Worm (Caenorhabditis elegans): ENCODE data around the gene hut-1.
A peak's percentile ranks its signal among the peaks of the same experiment; 100 is the strongest.

Gene hut-1

ce11 chrIII:12699194-12699593 is 12.2 kb upstream of the hut-1 start, which contains the start of gene sas-1:
TSS of gene sas-1 (plus strand) at chrIII:12699494.
- TF ChIP-seq elt-1 (tag; optimal IDR thresholded peaks at IDR 0.05; ENCODE audit: borderline replicate concordance, insufficient read depth) = no peak
- TF ChIP-seq bed-3 (GFP tag; optimal IDR thresholded peaks at IDR 0.05) = no peak
- TF ChIP-seq nhr-12 (tag; optimal IDR thresholded peaks at IDR 0.05) = no peak
- no peak for TF ChIP-seq unc-39 (tag; optimal IDR thresholded peaks at IDR 0.05)
- no peak for TF ChIP-seq ces-1 (GFP tag; optimal IDR thresholded peaks at IDR 0.05)
- no peak for TF ChIP-seq mab-5 (tag; optimal IDR thresholded peaks at IDR 0.05)
- TF ChIP-seq mls-2 (tag; optimal IDR thresholded peaks at IDR 0.05) = no peak
- TF ChIP-seq M03D4.4 (tag; optimal IDR thresholded peaks at IDR 0.05) = no peak
- no peak for TF ChIP-seq ceh-39 (tag; optimal IDR thresholded peaks at IDR 0.05)
- no peak for TF ChIP-seq ceh-43 (GFP tag; optimal IDR thresholded peaks at IDR 0.05)
- no peak for TF ChIP-seq nhr-28 (tag; optimal IDR thresholded peaks at IDR 0.05)
- TF ChIP-seq snpc-4 (tag; optimal IDR thresholded peaks at IDR 0.05) = no peak
- TF ChIP-seq lin-13 (tag; optimal IDR thresholded peaks at IDR 0.05) = no peak
- TF ChIP-seq nhr-237 (tag; optimal IDR thresholded peaks at IDR 0.05) = no peak
- no peak for TF ChIP-seq lsy-2 (tag; optimal IDR thresholded peaks at IDR 0.05)
- TF ChIP-seq sptf-1 (tag; optimal IDR thresholded peaks at IDR 0.05) = no peak
- no peak for TF ChIP-seq nhr-76 (tag; optimal IDR thresholded peaks at IDR 0.05)

- TF ChIP-seq ceh-39 (tag; optimal IDR thresholded peaks at IDR 0.05) (no peak), nhr-237 (tag; optimal IDR thresholded peaks at IDR 0.05) (no peak), snpc-4 (tag; optimal IDR thresholded peaks at IDR 0.05) (no peak), mab-5 (tag; optimal IDR thresholded peaks at IDR 0.05) (no peak), mep-1 (tag; optimal IDR thresholded peaks at IDR 0.05) (no peak), nhr-76 (tag; optimal IDR thresholded peaks at IDR 0.05) (no peak), elt-3 (tag; optimal IDR thresholded peaks at IDR 0.05) (no peak), ceh-43 (GFP tag; optimal IDR thresholded peaks at IDR 0.05) (no peak), unc-39 (tag; optimal IDR thresholded peaks at IDR 0.05) (no peak), cnd-1 (tag; optimal IDR thresholded peaks at IDR 0.05) (no peak), sem-2 (GFP tag; optimal IDR thresholded peaks at IDR 0.05) (no peak), hlh-1 (tag; optimal IDR thresholded peaks at IDR 0.05) (no peak), flh-1 (GFP tag; optimal IDR thresholded peaks at IDR 0.05) (no peak), blmp-1 (tag; optimal IDR thresholded peaks at IDR 0.05) (no peak), unc-62 (GFP tag; optimal IDR thresholded peaks at IDR 0.05) (no peak), sptf-1 (tag; optimal IDR thresholded peaks at IDR 0.05) (no peak), ztf-11 (tag; optimal IDR thresholded peaks at IDR 0.05) (no peak), zip-8 (tag; optimal IDR thresholded peaks at IDR 0.05) (no peak), bed-3 (GFP tag; optimal IDR thresholded peaks at IDR 0.05) (no peak)
These were observed 9.0 kb upstream of the hut-1 start for ce11 chrIII:12702375-12702774.

- TF ChIP-seq zip-8 (tag; optimal IDR thresholded peaks at IDR 0.05) = no peak
- no peak for TF ChIP-seq nhr-76 (tag; optimal IDR thresholded peaks at IDR 0.05)
- no peak for TF ChIP-seq ham-2 (GFP tag; optimal IDR thresholded peaks at IDR 0.05)
- no peak for TF ChIP-seq unc-120 (tag; optimal IDR thresholded peaks at IDR 0.05; ENCODE audit: poor library complexity, severe bottlenecking)
- TF ChIP-seq lsy-2 (tag; optimal IDR thresholded peaks at IDR 0.05) = no peak
- TF ChIP-seq snpc-4 (tag; optimal IDR thresholded peaks at IDR 0.05) = no peak
- TF ChIP-seq ces-1 (GFP tag; optimal IDR thresholded peaks at IDR 0.05) = no peak
- no peak for TF ChIP-seq sptf-1 (tag; optimal IDR thresholded peaks at IDR 0.05)
- TF ChIP-seq ceh-43 (GFP tag; optimal IDR thresholded peaks at IDR 0.05) = no peak
- no peak for TF ChIP-seq ceh-83 (GFP tag; optimal IDR thresholded peaks at IDR 0.05)
- TF ChIP-seq mep-1 (tag; optimal IDR thresholded peaks at IDR 0.05) = no peak
- no peak for TF ChIP-seq blmp-1 (tag; optimal IDR thresholded peaks at IDR 0.05)
- TF ChIP-seq sem-2 (GFP tag; optimal IDR thresholded peaks at IDR 0.05) = no peak
- TF ChIP-seq bed-3 (GFP tag; optimal IDR thresholded peaks at IDR 0.05) = no peak
- TF ChIP-seq unc-62 (GFP tag; optimal IDR thresholded peaks at IDR 0.05) = no peak
These were observed 8.1 kb upstream of the hut-1 start for ce11 chrIII:12703237-12703636.

ce11 chrIII:12711682-12712081 is 322 bp downstream of the hut-1 start:
- TF ChIP-seq zip-8 (tag; optimal IDR thresholded peaks at IDR 0.05) (no peak), ces-1 (GFP tag; optimal IDR thresholded peaks at IDR 0.05) (no peak), sem-2 (GFP tag; optimal IDR thresholded peaks at IDR 0.05) (no peak), hlh-1 (tag; optimal IDR thresholded peaks at IDR 0.05) (no peak)

ce11 chrIII:12713862-12714261 is 2.5 kb downstream of the hut-1 start:
- TF ChIP-seq cnd-1 (tag; optimal IDR thresholded peaks at IDR 0.05) (peak; percentile 51), ceh-83 (GFP tag; optimal IDR thresholded peaks at IDR 0.05) (peak; percentile 54), lin-32 (GFP tag; optimal IDR thresholded peaks at IDR 0.05) (peak; percentile 77), ces-1 (GFP tag; optimal IDR thresholded peaks at IDR 0.05) (no peak), nhr-76 (tag; optimal IDR thresholded peaks at IDR 0.05) (no peak), ceh-39 (tag; optimal IDR thresholded peaks at IDR 0.05) (peak; percentile 65)
